Fruit fly (Drosophila melanogaster): ENCODE results near the gene CG43815.
A peak's percentile ranks its signal among the peaks of the same experiment; 100 is the strongest.

The CG43815 gene

DNA sequence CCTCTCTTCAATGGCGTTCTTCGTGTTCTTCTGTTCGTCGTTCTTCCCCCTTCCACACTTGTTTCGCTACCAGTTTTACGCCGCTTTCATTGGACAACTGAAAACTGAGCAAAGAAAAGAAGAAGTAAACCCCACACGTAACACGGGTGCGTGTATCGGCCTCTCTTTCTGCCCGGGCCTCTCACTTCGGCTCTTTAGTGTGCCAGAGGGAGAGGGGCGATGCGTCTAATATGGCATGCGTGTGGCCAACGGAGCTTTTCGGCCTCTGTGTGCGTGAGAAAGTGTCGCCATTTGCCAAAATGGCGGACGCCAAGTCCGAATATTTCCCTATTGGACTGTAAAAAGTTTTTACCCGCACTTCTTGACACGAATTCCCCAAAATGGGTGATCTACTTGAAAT, 36.0 kb upstream of the CG43815 start:
- no peak for TF ChIP-seq CG5204 (GFP tag; optimal IDR thresholded peaks at IDR 0.05)
- no peak for TF ChIP-seq CG14711 (tag; optimal IDR thresholded peaks at IDR 0.05)
- TF ChIP-seq tj (GFP tag; optimal IDR thresholded peaks at IDR 0.05): no peak
- TF ChIP-seq CG7045 (GFP tag; optimal IDR thresholded peaks at IDR 0.05): no peak
- TF ChIP-seq Mnt (GFP tag; optimal IDR thresholded peaks at IDR 0.05): no peak
- TF ChIP-seq CG12768 (GFP tag; optimal IDR thresholded peaks at IDR 0.05): no peak
- TF ChIP-seq cic (GFP tag; optimal IDR thresholded peaks at IDR 0.05): no peak
- TF ChIP-seq toe (GFP tag; optimal IDR thresholded peaks at IDR 0.05): no peak
- TF ChIP-seq Hr96 (GFP tag; optimal IDR thresholded peaks at IDR 0.05): no peak
- no peak for TF ChIP-seq CG7101 (tag; optimal IDR thresholded peaks at IDR 0.05)
- TF ChIP-seq CG11617 (GFP tag; optimal IDR thresholded peaks at IDR 0.05): no peak
- no peak for TF ChIP-seq ovo (GFP tag; optimal IDR thresholded peaks at IDR 0.05)

DNA sequence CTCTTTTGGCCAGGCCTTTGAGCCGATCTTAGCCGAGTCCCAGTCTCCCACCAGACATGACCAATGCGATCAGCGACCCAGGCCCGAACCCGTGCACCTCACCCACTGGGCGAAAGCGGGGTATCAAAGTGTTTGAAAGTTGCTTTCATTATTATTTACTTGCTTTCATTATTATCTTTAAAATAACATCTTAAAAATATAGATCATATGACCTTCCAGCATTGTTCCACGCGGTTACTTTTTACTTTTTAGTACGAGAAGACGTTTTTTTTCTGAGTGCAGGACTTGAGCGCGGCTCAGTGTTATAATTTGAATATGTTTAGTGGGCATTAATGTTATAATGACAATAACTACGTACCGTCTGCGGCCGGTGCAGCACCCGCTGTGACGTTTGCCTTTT, 32.9 kb upstream of the CG43815 start:
- no peak for TF ChIP-seq tj (GFP tag; optimal IDR thresholded peaks at IDR 0.05)

DNA sequence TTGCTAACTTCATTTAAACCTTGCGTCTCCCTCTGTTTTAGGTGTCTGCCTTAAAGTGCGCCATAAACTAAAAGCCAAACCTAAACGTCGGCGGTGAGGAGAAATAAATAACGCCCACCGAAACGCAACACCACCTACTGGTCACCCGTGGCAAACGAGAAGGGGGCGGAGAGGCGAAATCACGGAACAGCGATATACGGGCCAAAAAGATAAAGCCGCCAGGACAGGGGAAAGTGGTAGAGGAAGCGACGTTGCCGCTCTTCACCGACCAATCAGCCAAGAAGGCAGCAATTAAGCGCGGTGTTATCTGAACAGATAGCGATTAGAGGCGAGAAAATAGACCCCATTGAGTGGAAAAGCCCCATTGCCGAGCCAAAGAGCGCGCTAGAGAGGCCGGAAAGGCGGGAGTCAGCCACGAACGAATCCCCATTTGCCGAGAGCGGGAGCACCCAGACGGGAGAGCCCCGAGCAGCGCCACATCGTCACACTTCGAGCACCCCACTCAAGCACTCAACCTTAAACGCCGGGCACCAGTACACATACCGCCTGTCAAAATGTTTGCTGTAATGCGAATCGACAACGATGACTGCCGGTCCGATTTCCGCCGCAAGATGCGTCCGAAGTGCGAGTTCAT, 30.9 kb upstream of the CG43815 start:
- TF ChIP-seq pad (GFP tag; optimal IDR thresholded peaks at IDR 0.05) (peak; percentile 22), CG7045 (GFP tag; optimal IDR thresholded peaks at IDR 0.05) (no peak), kay (GFP tag; ENCODE audit: borderline replicate concordance) (no peak)

DNA sequence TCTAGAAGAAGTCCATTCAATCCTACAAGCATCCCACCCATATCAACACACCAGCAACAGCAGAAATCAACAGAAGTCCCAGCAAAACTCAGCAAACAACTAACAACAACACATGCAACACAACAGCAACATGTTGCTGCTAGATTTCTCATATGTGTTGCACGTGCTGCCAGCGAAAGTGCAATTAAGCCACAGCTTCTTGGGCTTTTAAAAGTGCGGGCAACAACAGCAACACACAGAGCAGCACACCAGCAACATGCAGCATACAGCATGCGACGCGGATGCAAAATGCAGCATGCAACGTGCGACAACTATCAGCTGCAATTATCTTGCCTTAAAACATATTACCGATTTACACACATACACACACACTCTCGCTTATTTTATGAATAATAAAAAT, 28.5 kb upstream of the CG43815 start:
- TF ChIP-seq CG5204 (GFP tag; optimal IDR thresholded peaks at IDR 0.05): no peak
- no peak for TF ChIP-seq CG11617 (GFP tag; optimal IDR thresholded peaks at IDR 0.05)
- no peak for TF ChIP-seq CG7101 (tag; optimal IDR thresholded peaks at IDR 0.05)
- TF ChIP-seq CG7045 (GFP tag; optimal IDR thresholded peaks at IDR 0.05): no peak
- no peak for TF ChIP-seq pad (GFP tag; optimal IDR thresholded peaks at IDR 0.05)
- no peak for TF ChIP-seq ovo (GFP tag; optimal IDR thresholded peaks at IDR 0.05)
- no peak for TF ChIP-seq toe (GFP tag; optimal IDR thresholded peaks at IDR 0.05)
- TF ChIP-seq bab1 (GFP tag; optimal IDR thresholded peaks at IDR 0.05): no peak

DNA sequence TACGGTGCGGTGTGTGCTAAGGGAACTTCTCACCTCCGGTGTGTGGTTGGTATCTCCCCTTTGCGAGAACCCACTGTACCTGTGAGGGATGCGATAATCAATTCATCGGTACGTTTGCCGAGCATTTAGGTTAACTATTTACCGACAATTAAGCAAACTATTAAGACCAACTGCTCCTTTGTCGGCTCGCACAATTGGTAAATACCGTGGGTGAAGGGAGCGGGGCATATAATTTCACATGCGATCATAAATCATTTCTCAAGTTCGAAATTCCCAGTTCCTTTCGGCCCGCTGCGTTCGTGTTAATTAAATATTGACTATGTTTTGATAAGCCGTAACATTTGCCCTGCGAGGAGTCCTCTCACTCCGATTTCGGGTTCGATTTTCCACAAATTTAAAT, 27.1 kb upstream of the CG43815 start:
- TF ChIP-seq CG1620 (GFP tag; optimal IDR thresholded peaks at IDR 0.05) (no peak), CG7045 (GFP tag; optimal IDR thresholded peaks at IDR 0.05) (no peak), CG12768 (GFP tag; optimal IDR thresholded peaks at IDR 0.05) (no peak), CG33017 (tag; optimal IDR thresholded peaks at IDR 0.05) (no peak), Clk (GFP tag; optimal IDR thresholded peaks at IDR 0.05) (no peak), CG11617 (GFP tag; optimal IDR thresholded peaks at IDR 0.05) (no peak), cic (GFP tag; optimal IDR thresholded peaks at IDR 0.05) (no peak), Crg-1 (GFP tag; optimal IDR thresholded peaks at IDR 0.05) (no peak), CG5204 (GFP tag; optimal IDR thresholded peaks at IDR 0.05) (no peak), kay (GFP tag; ENCODE audit: borderline replicate concordance) (no peak), toe (GFP tag; optimal IDR thresholded peaks at IDR 0.05) (no peak)

DNA sequence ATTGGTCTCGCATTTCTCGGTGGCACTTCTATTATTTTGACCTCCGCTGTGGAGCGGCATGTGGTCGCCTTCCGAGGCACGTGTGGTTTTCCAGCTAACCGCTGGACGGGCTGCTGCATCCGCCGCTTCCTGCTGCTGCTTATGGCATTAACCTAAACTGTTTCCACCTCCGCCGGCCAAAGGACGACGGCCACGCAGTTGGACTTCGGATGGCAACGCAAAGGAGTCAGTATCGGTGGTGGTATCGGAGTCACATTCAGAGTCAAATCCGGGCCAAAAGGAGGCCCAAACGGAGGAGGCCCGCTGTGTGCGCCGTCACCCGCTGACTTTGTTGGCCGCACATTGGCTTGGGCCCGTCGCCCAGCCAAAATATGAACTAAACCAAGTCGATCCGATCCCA, 26.3 kb upstream of the CG43815 start:
- TF ChIP-seq Clk (GFP tag; optimal IDR thresholded peaks at IDR 0.05): no peak

DNA sequence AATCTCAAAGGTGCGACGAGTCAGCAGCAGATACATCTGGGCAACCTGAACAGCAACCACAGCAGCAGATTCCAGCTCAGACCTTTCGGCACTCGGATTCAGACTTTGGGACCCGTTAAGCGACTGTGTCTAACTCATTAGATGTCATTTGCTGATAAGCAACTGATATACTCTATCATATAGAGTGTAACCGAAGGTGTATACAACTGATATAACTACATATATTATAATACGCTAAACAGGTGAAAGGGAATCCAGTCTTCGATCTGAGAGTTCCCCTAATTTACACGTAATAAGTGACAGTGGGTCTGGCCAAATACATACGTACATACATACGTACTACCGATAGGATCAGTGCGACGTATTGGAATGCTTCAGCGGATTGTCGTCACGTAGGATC, 25.4 kb upstream of the CG43815 start:
- TF ChIP-seq Crg-1 (GFP tag; optimal IDR thresholded peaks at IDR 0.05): no peak
- TF ChIP-seq kay (GFP tag; ENCODE audit: borderline replicate concordance): no peak
- TF ChIP-seq CG5204 (GFP tag; optimal IDR thresholded peaks at IDR 0.05): no peak
- no peak for TF ChIP-seq tj (GFP tag; optimal IDR thresholded peaks at IDR 0.05)
- TF ChIP-seq CG33017 (tag; optimal IDR thresholded peaks at IDR 0.05): no peak
- no peak for TF ChIP-seq bab1 (GFP tag; optimal IDR thresholded peaks at IDR 0.05)
- no peak for TF ChIP-seq Clk (GFP tag; optimal IDR thresholded peaks at IDR 0.05)
- TF ChIP-seq cnc (optimal IDR thresholded peaks at IDR 0.05): no peak
- TF ChIP-seq pad (GFP tag; optimal IDR thresholded peaks at IDR 0.05): no peak
- TF ChIP-seq Mnt (GFP tag; optimal IDR thresholded peaks at IDR 0.05): no peak

DNA sequence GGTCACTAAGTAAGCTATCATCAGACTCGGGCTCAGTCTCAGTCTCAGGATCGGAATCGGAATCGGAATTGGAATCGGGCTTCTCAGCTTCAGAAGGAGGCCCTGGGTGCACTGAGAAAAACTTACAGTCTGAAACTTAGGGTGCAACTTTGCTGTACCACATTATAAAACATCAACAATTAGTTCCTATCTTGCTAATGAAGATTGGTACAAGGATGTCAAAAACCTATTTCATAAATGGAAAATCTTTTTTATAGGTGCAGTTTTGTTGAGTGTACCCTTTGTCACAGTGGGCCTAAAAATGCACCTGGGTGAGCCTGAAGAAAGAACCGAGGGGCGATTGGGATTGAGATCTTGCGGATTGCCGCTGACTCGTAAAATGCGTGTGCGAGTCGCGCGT, 23.2 kb upstream of the CG43815 start:
- TF ChIP-seq CG7045 (GFP tag; optimal IDR thresholded peaks at IDR 0.05) (no peak), CG1620 (GFP tag; optimal IDR thresholded peaks at IDR 0.05) (no peak), Crg-1 (GFP tag; optimal IDR thresholded peaks at IDR 0.05) (no peak), CG12768 (GFP tag; optimal IDR thresholded peaks at IDR 0.05) (no peak), ovo (GFP tag; optimal IDR thresholded peaks at IDR 0.05) (no peak), CG11617 (GFP tag; optimal IDR thresholded peaks at IDR 0.05) (no peak), CG33017 (tag; optimal IDR thresholded peaks at IDR 0.05) (no peak), CG7101 (tag; optimal IDR thresholded peaks at IDR 0.05) (no peak), kay (GFP tag; ENCODE audit: borderline replicate concordance) (no peak), pad (GFP tag; optimal IDR thresholded peaks at IDR 0.05) (no peak)

All from whole organism, adult.